Fruit fly (Drosophila melanogaster) whole organism, embryonic: ENCODE measurements around the gene cindr.

Source experiments
- Bgb ChIP-seq: fragments of 200-800 bp; sonication (Bioruptor generic); IDR thresholded peaks from 2 replicates; pipeline ENCODE4 v1.3.6; 2022; ENCODE audit warnings: missing biosample characterization, missing genetic modification characterization; ENCODE audit not compliant: partially characterized antibody
- Bteb2 ChIP-seq: fragments of 200-800 bp; sonication (Bioruptor generic); optimal IDR thresholded peaks from 2 replicates; lab custom pipeline; 2016; ENCODE audit warnings: missing biosample characterization, missing genetic modification characterization
- CG11723 ChIP-seq: fragments of 200-800 bp; sonication (Bioruptor generic); optimal IDR thresholded peaks from 2 replicates; lab custom pipeline; 2017; ENCODE audit warnings: missing biosample characterization, mild to moderate bottlenecking, missing genetic modification characterization
- CG13123 ChIP-seq: fragments of 200-800 bp; sonication (Bioruptor generic); optimal IDR thresholded peaks from 2 replicates; lab custom pipeline; 2016; ENCODE audit warnings: missing biosample characterization, missing genetic modification characterization
- CG14014 ChIP-seq: fragments of 200-800 bp; sonication (Bioruptor generic); IDR thresholded peaks from 2 replicates; pipeline ENCODE4 v1.3.6; 2022; ENCODE audit warnings: missing biosample characterization, missing genetic modification characterization
- CG16815 ChIP-seq: fragments of 200-800 bp; sonication (Bioruptor generic); optimal IDR thresholded peaks from 3 replicates; lab custom pipeline; 2017; ENCODE audit warnings: missing biosample characterization, mild to moderate bottlenecking, missing genetic modification characterization
- CG17568 ChIP-seq: fragments of 200-800 bp; sonication (Bioruptor generic); optimal IDR thresholded peaks from 2 replicates; lab custom pipeline; 2018; ENCODE audit warnings: missing biosample characterization, mild to moderate bottlenecking, missing genetic modification characterization, moderate library complexity
- CG2116 ChIP-seq: fragments of 200-800 bp; sonication (Bioruptor generic); optimal IDR thresholded peaks from 3 replicates; lab custom pipeline; 2018; ENCODE audit warnings: missing biosample characterization, mild to moderate bottlenecking, missing genetic modification characterization
- CG3995 ChIP-seq: fragments of 200-800 bp; sonication (Bioruptor generic); optimal IDR thresholded peaks from 3 replicates; lab custom pipeline; 2016; ENCODE audit warnings: missing biosample characterization, missing genetic modification characterization
- CG4730 ChIP-seq: fragments of 200-800 bp; sonication (Bioruptor generic); IDR thresholded peaks from 2 replicates; pipeline ENCODE4 v1.3.6; 2022; ENCODE audit warnings: missing biosample characterization, missing genetic modification characterization
- CG8089 ChIP-seq: fragments of 200-800 bp; sonication (Bioruptor generic); optimal IDR thresholded peaks from 3 replicates; lab custom pipeline; 2016; ENCODE audit warnings: missing biosample characterization, missing genetic modification characterization
- CG8281 ChIP-seq: fragments of 200-800 bp; sonication (Bioruptor generic); optimal IDR thresholded peaks from 2 replicates; lab custom pipeline; 2018; ENCODE audit warnings: missing biosample characterization, mild to moderate bottlenecking, missing genetic modification characterization, moderate library complexity
- CG9817 ChIP-seq: fragments of 200-800 bp; sonication (Bioruptor generic); optimal IDR thresholded peaks from 2 replicates; lab custom pipeline; 2018; ENCODE audit warnings: missing biosample characterization, mild to moderate bottlenecking, missing genetic modification characterization, moderate library complexity
- CoRest ChIP-seq: fragments of 200-800 bp; sonication (Bioruptor generic); optimal IDR thresholded peaks from 3 replicates; lab custom pipeline; 2018; ENCODE audit warnings: missing biosample characterization, mild to moderate bottlenecking, missing genetic modification characterization, moderate library complexity
- Dbx ChIP-seq: fragments of 200-800 bp; sonication (Bioruptor generic); IDR thresholded peaks from 3 replicates; pipeline ENCODE4 v1.3.6; 2022; ENCODE audit warnings: missing biosample characterization, missing genetic modification characterization
- Dip3 ChIP-seq: fragments of 200-800 bp; sonication (Bioruptor generic); optimal IDR thresholded peaks from 3 replicates; lab custom pipeline; 2016; ENCODE audit warnings: missing biosample characterization, missing genetic modification characterization
- Dp ChIP-seq: fragments of 200-800 bp; sonication (Bioruptor generic); optimal IDR thresholded peaks from 2 replicates; lab custom pipeline; 2018; ENCODE audit warnings: missing biosample characterization, mild to moderate bottlenecking, missing genetic modification characterization, moderate library complexity
- Ets65A ChIP-seq: fragments of 200-800 bp; sonication (Bioruptor generic); peaks from one replicate; lab custom pipeline; 2016; ENCODE audit warnings: missing biosample characterization, missing genetic modification characterization
- GATAe ChIP-seq: fragments of 200-800 bp; sonication (Bioruptor generic); conservative IDR thresholded peaks from 2 replicates; pipeline ENCODE4 v1.3.6; 2022; ENCODE audit warnings: missing biosample characterization, missing genetic modification characterization
- H2.0 ChIP-seq: fragments of 200-800 bp; sonication (Bioruptor generic); IDR thresholded peaks from 2 replicates; pipeline ENCODE4 v1.3.6; 2022; ENCODE audit warnings: missing biosample characterization, missing genetic modification characterization
- Hand ChIP-seq: fragments of 200-800 bp; sonication (Bioruptor generic); optimal IDR thresholded peaks from 2 replicates; lab custom pipeline; 2017; ENCODE audit warnings: mild to moderate bottlenecking, missing biosample characterization, missing genetic modification reagents, missing genetic modification characterization
- Hmr ChIP-seq: fragments of 200-800 bp; sonication (Bioruptor generic); optimal IDR thresholded peaks from 3 replicates; lab custom pipeline; 2017; ENCODE audit warnings: mild to moderate bottlenecking, missing biosample characterization, missing genetic modification reagents, missing genetic modification characterization
- Hmx ChIP-seq: fragments of 200-800 bp; sonication (Bioruptor generic); optimal IDR thresholded peaks from 2 replicates; lab custom pipeline; 2016; ENCODE audit warnings: missing biosample characterization, missing genetic modification characterization
- Hr78 ChIP-seq, 2 experiments: fragments of 200-800 bp in 1 of 2; fragments of >200 bp in 1 of 2; sonication (Bioruptor generic) in 1 of 2; optimal IDR thresholded peaks; 2 replicates each; lab custom pipeline; 2017 to 2019; ENCODE audit warnings: missing biosample characterization in 2 of 2, missing genetic modification characterization in 2 of 2, mild to moderate bottlenecking in 1 of 2, moderate library complexity in 1 of 2
- Hsf ChIP-seq: fragments of 200-800 bp; sonication (Bioruptor generic); optimal IDR thresholded peaks from 3 replicates; lab custom pipeline; 2016; ENCODE audit warnings: missing biosample characterization, missing genetic modification characterization
- NfI ChIP-seq: fragments of 200-800 bp; sonication (Bioruptor generic); optimal IDR thresholded peaks from 3 replicates; lab custom pipeline; 2018; ENCODE audit warnings: missing biosample characterization, mild to moderate bottlenecking, missing genetic modification characterization, moderate library complexity
- al ChIP-seq: fragments of 200-800 bp; sonication (Bioruptor generic); IDR thresholded peaks from 2 replicates; pipeline ENCODE4 v1.3.6; 2022; ENCODE audit warnings: missing biosample characterization, missing genetic modification characterization
- chm ChIP-seq: fragments of 200-800 bp; sonication (Bioruptor generic); IDR thresholded peaks from 2 replicates; pipeline ENCODE4 v1.3.6; 2022; ENCODE audit warnings: missing biosample characterization, missing genetic modification characterization
- da ChIP-seq: fragments of 200-800 bp; sonication (Bioruptor generic); optimal IDR thresholded peaks from 2 replicates; lab custom pipeline; 2016; ENCODE audit warnings: missing biosample characterization, missing genetic modification characterization
- dan ChIP-seq: fragments of 200-800 bp; sonication (Bioruptor generic); IDR thresholded peaks from 2 replicates; pipeline ENCODE4 v1.3.6; 2022; ENCODE audit warnings: missing biosample characterization, missing genetic modification characterization
- dmrt11E ChIP-seq: fragments of 200-800 bp; sonication (Bioruptor generic); optimal IDR thresholded peaks from 3 replicates; lab custom pipeline; 2018; ENCODE audit warnings: missing biosample characterization, mild to moderate bottlenecking, missing genetic modification characterization, moderate library complexity
- en ChIP-seq: fragments of 200-800 bp; sonication (Bioruptor generic); optimal IDR thresholded peaks from 2 replicates; lab custom pipeline; 2016; ENCODE audit warnings: missing biosample characterization, missing genetic modification characterization
- eve ChIP-seq, 2 experiments: fragments of >200 bp; optimal IDR thresholded peaks; 2 replicates each; lab custom pipeline; 2017; ENCODE audit warnings: missing biosample characterization in 2 of 2, missing genetic modification characterization in 2 of 2
- ewg ChIP-seq: fragments of 200-800 bp; sonication (Bioruptor generic); optimal IDR thresholded peaks from 3 replicates; lab custom pipeline; 2017; ENCODE audit warnings: mild to moderate bottlenecking, missing biosample characterization, missing genetic modification reagents, missing genetic modification characterization
- fd3F ChIP-seq: fragments of 200-800 bp; sonication (Bioruptor generic); optimal IDR thresholded peaks from 2 replicates; lab custom pipeline; 2018; ENCODE audit warnings: missing biosample characterization, mild to moderate bottlenecking, missing genetic modification characterization, moderate library complexity
- gcm ChIP-seq: fragments of 200-800 bp; sonication (Bioruptor generic); optimal IDR thresholded peaks from 2 replicates; lab custom pipeline; 2019; ENCODE audit warnings: missing biosample characterization, mild to moderate bottlenecking, missing genetic modification characterization, moderate library complexity
- hkb ChIP-seq, 2 experiments: fragments of 200-800 bp in 1 of 2; fragments of >200 bp in 1 of 2; sonication (Bioruptor generic) in 1 of 2; IDR thresholded peaks in 1 of 2; optimal IDR thresholded peaks in 1 of 2; 2 replicates each; pipeline versions ENCODE4 v1.3.6 to Lab custom; 2017 to 2022; ENCODE audit warnings: missing biosample characterization in 1 of 2, missing genetic modification characterization in 1 of 2
- kni ChIP-seq: fragments of 200-800 bp; sonication (Bioruptor generic); optimal IDR thresholded peaks from 3 replicates; lab custom pipeline; 2017; ENCODE audit warnings: mild to moderate bottlenecking, missing biosample characterization, missing genetic modification reagents, missing genetic modification characterization
- lab ChIP-seq: fragments of 200-800 bp; sonication (Bioruptor generic); optimal IDR thresholded peaks from 3 replicates; lab custom pipeline; 2017; ENCODE audit warnings: missing biosample characterization, missing genetic modification characterization, mild to moderate bottlenecking, moderate library complexity, missing genetic modification reagents
- lilli ChIP-seq: fragments of 200-800 bp; sonication (Bioruptor generic); optimal IDR thresholded peaks from 3 replicates; lab custom pipeline; 2016; ENCODE audit warnings: missing biosample characterization, missing genetic modification characterization
- nom ChIP-seq: fragments of 200-800 bp; sonication (Bioruptor generic); optimal IDR thresholded peaks from 2 replicates; lab custom pipeline; 2017; ENCODE audit warnings: missing biosample characterization, missing genetic modification characterization, mild to moderate bottlenecking, moderate library complexity, missing genetic modification reagents
- onecut ChIP-seq: fragments of 200-800 bp; sonication (Bioruptor generic); IDR thresholded peaks from 2 replicates; pipeline ENCODE4 v1.3.6; 2022; ENCODE audit warnings: missing biosample characterization, missing genetic modification characterization
- phol ChIP-seq: fragments of 200-800 bp; sonication (Bioruptor generic); optimal IDR thresholded peaks from 3 replicates; lab custom pipeline; 2018; ENCODE audit warnings: missing biosample characterization, mild to moderate bottlenecking, missing genetic modification characterization, moderate library complexity
- pnt ChIP-seq: fragments of 200-800 bp; sonication (Bioruptor generic); optimal IDR thresholded peaks from 3 replicates; lab custom pipeline; 2016; ENCODE audit warnings: missing biosample characterization, missing genetic modification characterization
- prd ChIP-seq, 3 experiments: fragments of >200 bp in 2 of 3; fragments of 200-800 bp in 1 of 3; sonication (Bioruptor generic) in 1 of 3; optimal IDR thresholded peaks in 2 of 3; IDR thresholded peaks in 1 of 3; 2 replicates in 2 of 3; 3 replicates in 1 of 3; pipeline versions ENCODE4 v1.3.6 to Lab custom; 2017 to 2022; ENCODE audit warnings: missing biosample characterization in 1 of 3, missing genetic modification characterization in 1 of 3
- sc ChIP-seq, 3 experiments: fragments of >200 bp in 2 of 3; fragments of 200-800 bp in 1 of 3; sonication (Bioruptor generic) in 1 of 3; optimal IDR thresholded peaks; 2 replicates in 2 of 3; 3 replicates in 1 of 3; lab custom pipeline; 2017; ENCODE audit warnings: mild to moderate bottlenecking in 1 of 3, missing biosample characterization in 1 of 3, missing genetic modification characterization in 1 of 3, missing genetic modification reagents in 1 of 3
- slp2 ChIP-seq: fragments of 200-800 bp; sonication (Bioruptor generic); optimal IDR thresholded peaks from 2 replicates; lab custom pipeline; 2016; ENCODE audit warnings: missing biosample characterization, missing genetic modification characterization
- zfh1 ChIP-seq: fragments of 200-800 bp; sonication (Bioruptor generic); IDR thresholded peaks from 3 replicates; pipeline ENCODE4 v1.3.6; 2022; ENCODE audit warnings: missing biosample characterization, missing genetic modification characterization

Gene cindr

dm6 chr3R:30817246-30817645 lies 8.8 kb downstream of the cindr start (continued):
- TF ChIP-seq dan (GFP tag; lab: Robert Waterston, UW) (peak; percentile 45; the same call in 1 of the 2 replicates), gcm (GFP tag; lab: Kevin White, UChicago) (peak; percentile 89), CG11723 (GFP tag; lab: Kevin White, UChicago) (peak; percentile 57), prd (optimal IDR thresholded peaks at IDR 0.05; lab: Kevin White, UChicago) (no peak), prd (GFP tag; IDR thresholded peaks at IDR 0.05; lab: Robert Waterston, UW) (peak; percentile 77; the same call in 2 of the 3 replicates), hkb (optimal IDR thresholded peaks at IDR 0.05; lab: Kevin White, UChicago) (no peak), hkb (GFP tag; IDR thresholded peaks at IDR 0.05; lab: Robert Waterston, UW) (peak; percentile 88), Bgb (GFP tag; lab: Robert Waterston, UW) (no peak), onecut (GFP tag; lab: Robert Waterston, UW) (peak; percentile 76), CG8281 (tag; lab: Kevin White, UChicago) (peak; percentile 67), CG8089 (peak; percentile 75), en (GFP tag; lab: Kevin White, UChicago) (peak; percentile 70), fd3F (GFP tag; lab: Kevin White, UChicago) (peak; percentile 59), NfI (GFP tag; lab: Kevin White, UChicago) (peak; percentile 83), chm (GFP tag; lab: Robert Waterston, UW) (peak; percentile 69), CoRest (tag; lab: Kevin White, UChicago) (peak; percentile 89), Hmr (GFP tag; lab: Kevin White, UChicago) (peak; percentile 84), Hsf (GFP tag; lab: Kevin White, UChicago) (peak; percentile 87), dmrt11E (peak; percentile 91), eve (GFP tag; optimal IDR thresholded peaks at IDR 0.05; lab: Kevin White, UChicago) (peak in 1 of 2 experiments; percentile 92), al (GFP tag; lab: Robert Waterston, UW) (peak; percentile 5; the same call in 1 of the 2 replicates), Dip3 (GFP tag; lab: Kevin White, UChicago) (peak; percentile 59), CG2116 (peak; percentile 45), Dbx (GFP tag; lab: Robert Waterston, UW) (0 out of 3 replicates have a peak, but pooled peaks have one; percentile 11), Hmx (peak; percentile 59), Bteb2 (peak; percentile 83), Ets65A (GFP tag; lab: Kevin White, UChicago) (peak; percentile 93), GATAe (GFP tag; lab: Robert Waterston, UW) (no peak), CG16815 (GFP tag; lab: Kevin White, UChicago) (peak; percentile 82), slp2 (GFP tag; lab: Kevin White, UChicago) (peak; percentile 74), da (GFP tag; lab: Kevin White, UChicago) (no peak), sc (optimal IDR thresholded peaks at IDR 0.05; lab: Kevin White, UChicago) (no peak), sc (GFP tag; optimal IDR thresholded peaks at IDR 0.05; lab: Kevin White, UChicago) (peak; percentile 78), CG14014 (GFP tag; lab: Robert Waterston, UW) (peak; percentile 79), lilli (GFP tag; lab: Kevin White, UChicago) (peak; percentile 89), Dp (no peak), CG3995 (GFP tag; lab: Kevin White, UChicago) (no peak)

dm6 chr3R:30820707-30821319 lies 12.4 kb downstream of the cindr start:
- TF ChIP-seq CG4730 (GFP tag; lab: Robert Waterston, UW) (no peak), kni (GFP tag; lab: Kevin White, UChicago) (peak; percentile 49), CG17568 (GFP tag; lab: Kevin White, UChicago) (no peak), Hand (GFP tag; lab: Kevin White, UChicago) (no peak), nom (GFP tag; lab: Kevin White, UChicago) (no peak), lab (GFP tag; lab: Kevin White, UChicago) (no peak), CG13123 (no peak), CG16815 (GFP tag; lab: Kevin White, UChicago) (no peak), phol (no peak), Hr78 (GFP tag; optimal IDR thresholded peaks at IDR 0.05; lab: Kevin White, UChicago) (no peak), H2.0 (GFP tag; lab: Robert Waterston, UW) (no peak), zfh1 (peak; percentile 44; the same call in 1 of the 3 replicates), Dip3 (GFP tag; lab: Kevin White, UChicago) (no peak), ewg (GFP tag; lab: Kevin White, UChicago) (no peak), CG9817 (tag; lab: Kevin White, UChicago) (no peak), pnt (GFP tag; lab: Kevin White, UChicago) (no peak)
